Worm (Caenorhabditis elegans) whole organism, late embryonic: ENCODE data around the gene pdi-2.

Experiments used
- C38D4.7 ChIP-seq: fragments of 200-800 bp; sonication (Bioruptor generic); optimal IDR thresholded peaks from 2 replicates; lab custom pipeline; 2018; ENCODE audit warnings: mild to moderate bottlenecking, missing genetic modification characterization, moderate library complexity, missing compliant biosample characterization
- F13H6.1 ChIP-seq: sonication (generic microtip); optimal IDR thresholded peaks from 2 replicates; lab custom pipeline; 2016; ENCODE audit warnings: missing genetic modification characterization, missing compliant biosample characterization
- K02D7.2 ChIP-seq: sonication (generic microtip); optimal IDR thresholded peaks from 2 replicates; lab custom pipeline; 2017; ENCODE audit warnings: mild to moderate bottlenecking, missing genetic modification characterization, missing compliant biosample characterization
- ama-1 ChIP-seq: fragments of 150-350 bp; optimal IDR thresholded peaks from 2 replicates; lab custom pipeline; 2014
- ceh-18 ChIP-seq: sonication (generic microtip); optimal IDR thresholded peaks from 2 replicates; lab custom pipeline; 2016; ENCODE audit warnings: missing genetic modification characterization, missing compliant biosample characterization
- ceh-19 ChIP-seq: fragments of 200-800 bp; sonication (Bioruptor generic); optimal IDR thresholded peaks from 2 replicates; lab custom pipeline; 2018; ENCODE audit warnings: mild to moderate bottlenecking, missing genetic modification characterization, missing compliant biosample characterization
- ceh-24 ChIP-seq: sonication (generic microtip); optimal IDR thresholded peaks from 2 replicates; lab custom pipeline; 2016; ENCODE audit warnings: mild to moderate bottlenecking, missing genetic modification characterization, missing compliant biosample characterization
- ceh-34 ChIP-seq: sonication (generic microtip); optimal IDR thresholded peaks from 2 replicates; lab custom pipeline; 2016; ENCODE audit warnings: mild to moderate bottlenecking, missing genetic modification characterization, missing compliant biosample characterization
- ceh-45 ChIP-seq: fragments of 200-800 bp; sonication (Bioruptor generic); IDR thresholded peaks from 2 replicates; pipeline ENCODE4 v1.3.6; 2022; ENCODE audit warnings: missing genetic modification reagents, missing genetic modification characterization, missing compliant biosample characterization
- che-1 ChIP-seq: sonication (generic microtip); optimal IDR thresholded peaks from 2 replicates; lab custom pipeline; 2016; ENCODE audit warnings: mild to moderate bottlenecking, missing genetic modification characterization, missing compliant biosample characterization
- elt-2 ChIP-seq: sonication (generic microtip); optimal IDR thresholded peaks from 2 replicates; lab custom pipeline; 2016; ENCODE audit warnings: missing genetic modification reagents, missing genetic modification characterization, missing compliant biosample characterization
- fkh-10 ChIP-seq: fragments of 150-350 bp; optimal IDR thresholded peaks from 2 replicates; lab custom pipeline; 2014; ENCODE audit warnings: missing biosample characterization, missing genetic modification reagents, missing genetic modification characterization
- hlh-30 ChIP-seq: sonication (generic microtip); optimal IDR thresholded peaks from 2 replicates; lab custom pipeline; 2017; ENCODE audit warnings: antibody characterized with exemption, missing genetic modification characterization, missing compliant biosample characterization; ENCODE audit not compliant: insufficient read depth
- hlh-6 ChIP-seq: sonication (generic microtip); optimal IDR thresholded peaks from 2 replicates; lab custom pipeline; 2016; ENCODE audit warnings: missing genotype, missing genetic modification characterization, missing compliant biosample characterization
- lin-11 ChIP-seq: fragments of 200-800 bp; sonication (Bioruptor generic); optimal IDR thresholded peaks from 2 replicates; lab custom pipeline; 2018; ENCODE audit warnings: mild to moderate bottlenecking, missing genetic modification characterization, missing compliant biosample characterization
- mec-3 ChIP-seq: sonication (generic microtip); optimal IDR thresholded peaks from 2 replicates; lab custom pipeline; 2016; ENCODE audit warnings: borderline replicate concordance, missing genetic modification characterization, missing compliant biosample characterization
- nfya-1 ChIP-seq: sonication (generic microtip); optimal IDR thresholded peaks from 2 replicates; lab custom pipeline; 2017; ENCODE audit warnings: missing genetic modification characterization, mild to moderate bottlenecking, missing compliant biosample characterization, antibody characterized with exemption, moderate library complexity
- odd-2 ChIP-seq: sonication (generic microtip); optimal IDR thresholded peaks from 2 replicates; lab custom pipeline; 2017; ENCODE audit warnings: antibody characterized with exemption, mild to moderate bottlenecking, missing genetic modification characterization, missing compliant biosample characterization
- pag-3 ChIP-seq: sonication (generic microtip); optimal IDR thresholded peaks from 2 replicates; lab custom pipeline; 2016; ENCODE audit warnings: missing compliant biosample characterization, missing genetic modification characterization, borderline replicate concordance
- pax-1 ChIP-seq: fragments of 150-350 bp; optimal IDR thresholded peaks from 2 replicates; lab custom pipeline; 2014; ENCODE audit warnings: missing biosample characterization, missing genetic modification characterization
- pros-1 ChIP-seq: fragments of 150-350 bp; optimal IDR thresholded peaks from 2 replicates; lab custom pipeline; 2014; ENCODE audit warnings: missing biosample characterization, missing genetic modification reagents, missing genetic modification characterization
- rnt-1 ChIP-seq: sonication (generic microtip); optimal IDR thresholded peaks from 2 replicates; lab custom pipeline; 2016; ENCODE audit warnings: missing genetic modification characterization, missing compliant biosample characterization
- tbx-2 ChIP-seq: sonication (generic microtip); optimal IDR thresholded peaks from 2 replicates; lab custom pipeline; 2016; ENCODE audit warnings: missing genetic modification characterization, missing compliant biosample characterization
- tbx-7 ChIP-seq: sonication (generic microtip); optimal IDR thresholded peaks from 2 replicates; lab custom pipeline; 2016; ENCODE audit warnings: missing genotype, missing genetic modification characterization, missing compliant biosample characterization
- ttx-3 ChIP-seq: sonication (generic microtip); optimal IDR thresholded peaks from 2 replicates; lab custom pipeline; 2016; ENCODE audit warnings: missing genetic modification reagents, missing genetic modification characterization, missing compliant biosample characterization
- unc-3 ChIP-seq, 2 experiments: fragments of 200-800 bp in 1 of 2; sonication (Bioruptor generic) in 1 of 2; sonication (generic microtip) in 1 of 2; conservative IDR thresholded peaks in 1 of 2; optimal IDR thresholded peaks in 1 of 2; 2 replicates each; pipeline versions ENCODE4 v1.3.6 to Lab custom; 2016 to 2022; ENCODE audit warnings: missing compliant biosample characterization in 2 of 2, missing genetic modification characterization in 2 of 2, missing genetic modification reagents in 1 of 2
- unc-55 ChIP-seq: sonication (generic microtip); optimal IDR thresholded peaks from 2 replicates; lab custom pipeline; 2017; ENCODE audit warnings: missing biosample characterization, missing genetic modification reagents, missing genetic modification characterization
- ztf-16 ChIP-seq: sonication (generic microtip); optimal IDR thresholded peaks from 2 replicates; lab custom pipeline; 2017; ENCODE audit warnings: missing genetic modification characterization, missing compliant biosample characterization

pdi-2 gene

DNA sequence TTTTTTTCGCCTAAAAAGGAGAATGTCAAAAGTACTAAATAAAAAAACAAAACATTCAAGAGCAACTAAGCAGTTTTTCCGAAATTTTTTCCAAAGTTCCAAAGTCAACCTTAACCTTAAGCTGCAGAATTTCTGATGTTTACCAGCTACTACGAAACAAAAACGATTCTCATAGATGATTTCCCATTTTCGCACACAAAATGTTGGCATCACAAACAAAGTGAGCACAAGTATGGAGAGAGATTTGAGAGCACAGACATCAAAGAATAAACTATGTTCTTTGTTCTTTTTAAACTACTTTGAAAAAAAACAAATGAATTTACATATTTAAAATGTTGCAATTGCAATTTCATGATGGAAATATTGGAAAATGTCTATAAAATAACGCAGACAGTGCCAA lies 640 bp upstream of the pdi-2 start:
- TF ChIP-seq mec-3 (tag; lab: Kevin White, UChicago), result no peak
- TF ChIP-seq fkh-10 (GFP tag; lab: Kevin White, UChicago), result no peak
- no peak for TF ChIP-seq lin-11 (tag; lab: Kevin White, UChicago)
- no peak for TF ChIP-seq hlh-30
- no peak for TF ChIP-seq ztf-16
- no peak for TF ChIP-seq odd-2 (tag; lab: Kevin White, UChicago)
- TF ChIP-seq ceh-24, result no peak
- no peak for TF ChIP-seq tbx-2 (tag; lab: Kevin White, UChicago)
- TF ChIP-seq pag-3 (tag; lab: Kevin White, UChicago), result no peak
- no peak for TF ChIP-seq tbx-7 (tag; lab: Kevin White, UChicago)
- TF ChIP-seq ttx-3, result no peak

DNA sequence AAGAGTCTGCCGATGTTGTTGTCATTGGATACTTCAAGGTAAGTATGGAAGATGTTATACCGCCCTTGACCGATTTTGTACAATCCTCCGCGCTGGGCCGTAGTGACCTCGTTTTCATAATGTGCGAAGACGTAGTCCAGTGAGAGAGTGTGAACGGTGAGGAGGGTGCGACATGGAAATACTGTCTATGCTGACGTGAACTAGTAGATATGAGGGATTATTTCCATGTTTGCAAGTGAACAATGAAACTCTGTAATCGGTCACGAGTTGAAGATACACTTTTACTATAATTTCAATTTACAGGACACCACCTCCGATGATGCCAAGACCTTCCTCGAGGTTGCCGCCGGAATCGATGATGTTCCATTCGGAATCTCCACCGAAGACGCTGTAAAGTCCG lies 889 bp downstream of the pdi-2 start:
- TF ChIP-seq nfya-1 (tag; lab: Kevin White, UChicago) (no peak), F13H6.1 (no peak), che-1 (no peak), ceh-34 (no peak)
- TF ChIP-seq, all 69 proteins: peak for 0

DNA sequence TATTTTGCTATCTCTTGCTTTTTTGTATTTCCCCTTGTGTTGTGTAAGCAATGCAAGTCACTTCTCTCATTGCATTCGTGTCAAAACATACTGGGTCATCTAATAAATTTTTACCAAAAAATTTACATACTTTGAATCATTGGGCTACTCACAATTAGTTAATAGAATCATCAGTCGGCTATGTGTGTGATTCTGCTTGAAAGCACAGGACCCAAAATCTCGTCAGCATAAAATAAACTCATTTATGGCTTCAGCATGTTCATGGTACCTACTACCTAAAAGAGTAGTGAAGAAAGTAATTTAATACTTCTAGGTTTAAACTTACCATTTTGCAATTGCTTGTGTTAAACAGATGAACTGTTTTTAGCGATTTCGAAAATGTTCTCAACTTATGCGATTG lies 2.5 kb downstream of the pdi-2 start:
- TF ChIP-seq ceh-45 (no peak), ama-1 (peak; percentile 43)

DNA sequence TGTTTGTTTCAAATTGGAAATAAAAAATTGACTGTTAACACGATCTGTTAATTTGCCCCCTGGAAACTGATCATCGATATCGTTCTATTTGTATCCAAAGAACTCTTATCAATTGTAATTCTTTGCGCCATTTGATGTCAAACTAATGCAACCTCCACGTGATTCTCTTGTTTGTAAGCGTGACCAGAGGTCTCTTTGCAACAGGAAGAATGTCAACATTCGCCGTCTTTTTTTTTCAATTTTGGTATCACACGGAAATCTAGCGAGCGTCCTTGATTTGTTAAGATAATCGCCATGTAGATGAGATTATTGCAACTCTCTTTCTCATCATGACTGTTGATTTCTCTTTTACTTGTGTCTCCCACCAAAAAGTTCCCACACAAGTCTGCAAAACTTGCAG lies 5.0 kb downstream of the pdi-2 start:
- no peak for TF ChIP-seq nfya-1 (tag; lab: Kevin White, UChicago)
- no peak for TF ChIP-seq odd-2 (tag; lab: Kevin White, UChicago)
- no peak for TF ChIP-seq lin-11 (tag; lab: Kevin White, UChicago)
- no peak for TF ChIP-seq C38D4.7
- no peak for TF ChIP-seq hlh-6 (tag; lab: Kevin White, UChicago)

- TF ChIP-seq unc-3 (GFP tag; conservative IDR thresholded peaks at IDR 0.05; lab: Robert Waterston, UW) (no peak), unc-3 (tag; optimal IDR thresholded peaks at IDR 0.05; lab: Kevin White, UChicago) (no peak), pax-1 (tag; lab: Kevin White, UChicago) (no peak)
These were observed 6.6 kb downstream of the pdi-2 start for ce11 chrX:4530426-4531044.

- TF ChIP-seq elt-2 (tag; lab: Kevin White, UChicago), result peak; percentile 33
- TF ChIP-seq nfya-1 (tag; lab: Kevin White, UChicago), result peak; percentile 20
- TF ChIP-seq ceh-19 (GFP tag; lab: Kevin White, UChicago), result peak; percentile 19
- TF ChIP-seq unc-55 (GFP tag; lab: Kevin White, UChicago), result peak; percentile 90
- peak; percentile 92 for TF ChIP-seq hlh-30
- peak; percentile 23 for TF ChIP-seq rnt-1 (tag; lab: Kevin White, UChicago)
- TF ChIP-seq unc-3 (GFP tag; conservative IDR thresholded peaks at IDR 0.05; lab: Robert Waterston, UW), result no peak
- TF ChIP-seq unc-3 (tag; optimal IDR thresholded peaks at IDR 0.05; lab: Kevin White, UChicago), result no peak
- TF ChIP-seq K02D7.2 (tag; lab: Kevin White, UChicago), result no peak
- TF ChIP-seq pros-1 (tag; lab: Kevin White, UChicago), result no peak
- TF ChIP-seq tbx-2 (tag; lab: Kevin White, UChicago), result peak; percentile 39
- TF ChIP-seq hlh-6 (tag; lab: Kevin White, UChicago), result peak; percentile 2
- peak; percentile 56 for TF ChIP-seq ceh-18 (tag; lab: Kevin White, UChicago)
These were observed 8.3 kb downstream of the pdi-2 start, which contains the start of gene nhr-35 for ce11 chrX:4532160-4532741. Gene nhr-35, plus strand, starts transcription at chrX:4532691.
